Worm (Caenorhabditis elegans): ENCODE results near the gene E04D5.4.

DNA sequence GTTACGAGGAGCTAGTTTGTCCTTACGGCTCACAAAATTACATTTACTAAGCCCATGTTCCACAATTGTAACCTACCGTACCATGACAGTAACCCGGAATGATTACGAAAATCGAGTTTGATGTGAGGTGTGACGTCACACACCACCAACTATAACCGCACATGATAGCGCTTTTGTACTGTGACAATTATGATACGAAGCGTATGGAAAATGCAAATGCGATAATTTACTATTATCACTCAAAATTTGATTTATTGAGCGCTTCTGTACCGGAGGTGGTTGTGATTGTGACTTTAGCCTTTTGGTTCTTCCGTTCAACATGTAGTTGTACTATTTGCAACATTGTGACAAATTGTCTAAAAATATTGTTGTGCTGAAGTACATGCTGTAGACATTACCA, 45.6 kb downstream of the E04D5.4 start:
- TF ChIP-seq ceh-91 (GFP tag; IDR thresholded peaks at IDR 0.05): no peak
- no peak for TF ChIP-seq lsl-1 (GFP tag; optimal IDR thresholded peaks at IDR 0.05)
- no peak for TF ChIP-seq nfya-1 (tag; optimal IDR thresholded peaks at IDR 0.05; ENCODE audit: borderline replicate concordance, insufficient read depth)
- no peak for TF ChIP-seq snpc-4 (GFP tag; optimal IDR thresholded peaks at IDR 0.05)
- TF ChIP-seq snpc-4 (tag; optimal IDR thresholded peaks at IDR 0.05): no peak
- no peak for TF ChIP-seq madf-3 (GFP tag; IDR thresholded peaks at IDR 0.05)
- no peak for TF ChIP-seq lin-40 (tag; optimal IDR thresholded peaks at IDR 0.05)
- no peak for TF ChIP-seq egrh-3 (GFP tag; IDR thresholded peaks at IDR 0.05)
- TF ChIP-seq F49E8.2 (tag; optimal IDR thresholded peaks at IDR 0.05; ENCODE audit: insufficient read depth): no peak
